Worm (Caenorhabditis elegans): ENCODE data around the gene C37H5.14.

DNA sequence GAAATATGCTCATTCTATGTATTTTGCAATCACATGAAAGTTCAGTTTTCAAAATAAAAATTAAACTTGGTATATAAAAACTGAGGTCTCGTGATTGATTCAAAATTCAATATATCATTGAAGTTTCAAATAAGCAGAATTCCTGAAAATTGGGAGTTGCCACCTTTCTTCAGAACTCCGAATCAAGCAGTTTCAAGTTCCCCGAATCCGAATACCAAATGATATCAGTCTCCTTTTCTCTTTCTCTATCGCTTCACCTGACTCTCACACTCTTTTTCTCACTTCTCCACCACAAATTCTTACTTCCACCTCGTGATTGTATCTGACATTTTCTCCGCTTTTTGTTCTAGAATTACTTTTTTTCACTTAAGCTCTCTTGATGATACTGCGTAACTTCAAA is 39.9 kb downstream of the C37H5.14 start, which contains the start of gene R02F11.2:
- TF ChIP-seq dao-5 (tag; optimal IDR thresholded peaks at IDR 0.05) (no peak), him-1 (tag; optimal IDR thresholded peaks at IDR 0.05) (no peak)
